Worm (Caenorhabditis elegans) whole organism, mixed stage, embryonic: Measurements from ENCODE around the gene sqv-4.

Source experiments
- blmp-1 ChIP-seq: fragments of 150-350 bp; optimal IDR thresholded peaks from 2 replicates; lab custom pipeline; 2014; ENCODE audit warnings: missing biosample characterization, missing genetic modification characterization
- ces-1 ChIP-seq: fragments of 150-350 bp; optimal IDR thresholded peaks from 2 replicates; lab custom pipeline; 2014; ENCODE audit warnings: missing biosample characterization, missing genetic modification reagents, missing genetic modification characterization
- hlh-1 ChIP-seq: fragments of 150-350 bp; optimal IDR thresholded peaks from 2 replicates; lab custom pipeline; 2014; ENCODE audit warnings: missing biosample characterization, missing genetic modification reagents, missing genetic modification characterization
- lin-13 ChIP-seq: fragments of 150-350 bp; optimal IDR thresholded peaks from 2 replicates; lab custom pipeline; 2014; ENCODE audit warnings: missing biosample characterization, missing genetic modification characterization
- lsy-2 ChIP-seq: fragments of 150-350 bp; optimal IDR thresholded peaks from 2 replicates; lab custom pipeline; 2014; ENCODE audit warnings: missing biosample characterization, missing genetic modification characterization
- nhr-12 ChIP-seq: fragments of 150-350 bp; optimal IDR thresholded peaks from 2 replicates; lab custom pipeline; 2014; ENCODE audit warnings: missing biosample characterization, missing genetic modification characterization
- nhr-28 ChIP-seq: fragments of 150-350 bp; optimal IDR thresholded peaks from 2 replicates; lab custom pipeline; 2014; ENCODE audit warnings: missing biosample characterization, missing genetic modification characterization
- nhr-76 ChIP-seq: sonication (generic microtip); optimal IDR thresholded peaks from 2 replicates; lab custom pipeline; 2017; ENCODE audit warnings: missing biosample characterization, missing genetic modification characterization
- sem-2 ChIP-seq: fragments of 200-800 bp; sonication (Bioruptor generic); optimal IDR thresholded peaks from 2 replicates; lab custom pipeline; 2018; ENCODE audit warnings: mild to moderate bottlenecking, missing genetic modification characterization, missing compliant biosample characterization
- snpc-4 ChIP-seq: fragments of 150-350 bp; optimal IDR thresholded peaks from 2 replicates; lab custom pipeline; 2014; ENCODE audit warnings: missing biosample characterization, missing genetic modification characterization
- sptf-1 ChIP-seq: sonication (generic microtip); optimal IDR thresholded peaks from 2 replicates; lab custom pipeline; 2017; ENCODE audit warnings: mild to moderate bottlenecking, missing genetic modification characterization, moderate library complexity, missing compliant biosample characterization
- unc-39 ChIP-seq: fragments of 150-350 bp; optimal IDR thresholded peaks from 2 replicates; lab custom pipeline; 2014; ENCODE audit warnings: missing biosample characterization, missing genetic modification characterization
- unc-62 ChIP-seq: fragments of 150-350 bp; optimal IDR thresholded peaks from 2 replicates; lab custom pipeline; 2014; ENCODE audit warnings: missing biosample characterization, missing genetic modification reagents, missing genetic modification characterization

ce11 chrV:10632758-10633157 is 28.5 kb downstream of the sqv-4 start, which contains the start of gene mab-23:
- TF ChIP-seq snpc-4 (tag; lab: Kevin White, UChicago) (no peak), nhr-28 (tag; lab: Kevin White, UChicago) (no peak), ces-1 (GFP tag; lab: Kevin White, UChicago) (no peak), hlh-1 (tag; lab: Kevin White, UChicago) (no peak), sem-2 (no peak), unc-39 (no peak), blmp-1 (no peak), lsy-2 (tag; lab: Kevin White, UChicago) (no peak), lin-13 (tag; lab: Kevin White, UChicago) (no peak), sptf-1 (tag; lab: Kevin White, UChicago) (no peak), nhr-76 (tag; lab: Kevin White, UChicago) (no peak), unc-62 (GFP tag; lab: Kevin White, UChicago) (no peak), nhr-12 (tag; lab: Kevin White, UChicago) (no peak)
